Fruit fly (Drosophila melanogaster) whole organism, larva: ENCODE data around the gene Prosalpha6T.
"Not testable (repeated sequence)": the region's sequence is repeated elsewhere in the genome, so short reads cannot be mapped to it uniquely, and the experiment has no call there.

ENCODE experiments used
- noc ChIP-seq: fragments of 200-800 bp; sonication (Bioruptor generic); optimal IDR thresholded peaks from 3 replicates; lab custom pipeline; 2019; ENCODE audit warnings: missing biosample characterization, mild to moderate bottlenecking, missing genetic modification characterization, moderate library complexity

The Prosalpha6T gene

DNA sequence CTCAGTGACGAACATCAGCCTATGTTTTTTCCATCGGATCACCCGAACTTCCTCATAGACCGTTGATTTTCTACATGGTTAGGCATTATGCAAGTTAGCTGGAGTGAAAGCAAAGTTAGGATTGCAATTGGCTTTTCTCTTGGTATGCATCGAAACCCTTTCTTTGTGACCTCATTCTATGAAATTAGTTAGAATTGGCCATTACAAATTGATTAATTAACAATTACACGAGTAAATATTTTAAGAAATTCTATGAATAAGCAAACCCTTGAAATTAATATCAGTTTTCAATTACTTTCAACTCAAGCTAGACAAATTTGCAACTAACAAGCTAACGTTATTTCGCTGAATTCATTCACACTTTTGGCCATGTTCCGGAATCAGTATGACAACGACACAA lies at the start of gene Prosalpha6T:
Gene Prosalpha6T (plus strand): TSS at position 301 of the 400 bp plus-strand sequence.
- no peak for TF ChIP-seq noc (tag; lab: Kevin White, UChicago)

- TF ChIP-seq noc (tag; lab: Kevin White, UChicago) = no peak
Measured at dm6 chr2L:13182415-13182814, 49.4 kb upstream of the Prosalpha6T start, which contains the start of gene Mgat3. Gene Mgat3, minus strand, starts transcription at chr2L:13182596.

DNA sequence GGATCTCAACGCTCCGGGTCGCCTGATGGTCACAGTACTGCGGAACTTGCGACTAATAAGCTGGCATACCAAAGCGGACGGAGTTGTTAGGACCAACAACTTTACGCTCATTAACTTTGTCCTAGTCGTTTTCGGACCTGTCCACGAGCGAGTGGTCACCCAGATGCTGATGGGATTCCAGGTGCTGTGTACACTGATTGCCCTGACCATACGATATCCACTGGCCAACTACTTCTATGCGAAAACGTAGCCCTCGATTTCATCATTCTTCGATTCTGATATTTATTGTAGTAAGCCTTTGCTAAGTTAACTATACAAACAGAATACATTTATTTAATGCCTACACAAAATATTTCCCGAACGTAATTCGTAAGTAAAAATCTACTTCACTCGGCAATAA lies 48.7 kb upstream of the Prosalpha6T start, which contains the start of gene Rsph1:
Gene Rsph1 (plus strand): TSS at position 301 of the 400 bp plus-strand sequence.
- no peak for TF ChIP-seq noc (tag; lab: Kevin White, UChicago)

- peak; percentile 93 for TF ChIP-seq noc (tag; lab: Kevin White, UChicago)
Measured at dm6 chr2L:13190534-13190933, 41.3 kb upstream of the Prosalpha6T start.

- no peak for TF ChIP-seq noc (tag; lab: Kevin White, UChicago)
Measured at dm6 chr2L:13191052-13191678, 40.7 kb upstream of the Prosalpha6T start.

DNA sequence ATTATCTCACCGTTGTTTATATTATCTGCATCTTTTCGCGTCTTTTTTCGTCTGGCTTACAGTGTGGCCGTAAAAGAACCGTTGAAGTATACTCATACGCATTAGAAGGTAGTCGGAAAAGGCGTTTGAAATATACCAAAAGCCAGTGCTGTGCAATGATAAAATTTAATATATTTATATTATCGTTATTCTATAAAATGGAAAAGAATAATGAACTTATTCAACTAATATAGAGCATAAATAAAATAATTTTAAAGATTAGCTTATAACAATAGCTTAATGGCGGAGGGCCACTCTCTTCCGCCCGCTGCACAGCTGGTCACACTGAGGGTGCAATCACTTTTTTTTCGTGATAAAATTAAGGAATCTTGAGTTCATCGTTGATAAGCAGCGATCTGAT lies 39.9 kb upstream of the Prosalpha6T start, which contains the start of the genes CG16974 and Edem2:
Gene CG16974 (minus strand): TSS at position 86 of the 400 bp plus-strand sequence.
Gene Edem2 (plus strand): TSS at position 308 of the 400 bp plus-strand sequence.
- no peak for TF ChIP-seq noc (tag; lab: Kevin White, UChicago)

DNA sequence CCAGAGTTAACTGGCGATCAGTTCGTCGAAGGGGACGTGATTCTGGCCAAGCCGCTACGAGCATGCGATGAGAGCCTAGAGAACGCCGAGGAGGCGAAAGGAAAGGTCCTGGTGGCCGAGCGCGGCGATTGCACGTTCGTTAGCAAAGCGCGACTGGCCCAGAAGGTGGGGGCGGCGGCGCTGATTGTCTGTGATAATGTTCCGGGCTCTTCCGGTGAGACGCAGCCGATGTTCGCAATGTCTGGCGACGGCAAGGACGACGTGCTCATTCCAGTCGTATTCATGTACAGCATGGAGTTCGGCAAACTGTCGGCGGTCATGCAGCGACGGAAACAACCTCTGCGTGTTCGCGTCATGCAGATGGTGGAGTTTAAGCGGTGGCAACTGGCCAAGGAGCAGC lies 36.0 kb upstream of the Prosalpha6T start:
- TF ChIP-seq noc (tag; lab: Kevin White, UChicago) = no peak

DNA sequence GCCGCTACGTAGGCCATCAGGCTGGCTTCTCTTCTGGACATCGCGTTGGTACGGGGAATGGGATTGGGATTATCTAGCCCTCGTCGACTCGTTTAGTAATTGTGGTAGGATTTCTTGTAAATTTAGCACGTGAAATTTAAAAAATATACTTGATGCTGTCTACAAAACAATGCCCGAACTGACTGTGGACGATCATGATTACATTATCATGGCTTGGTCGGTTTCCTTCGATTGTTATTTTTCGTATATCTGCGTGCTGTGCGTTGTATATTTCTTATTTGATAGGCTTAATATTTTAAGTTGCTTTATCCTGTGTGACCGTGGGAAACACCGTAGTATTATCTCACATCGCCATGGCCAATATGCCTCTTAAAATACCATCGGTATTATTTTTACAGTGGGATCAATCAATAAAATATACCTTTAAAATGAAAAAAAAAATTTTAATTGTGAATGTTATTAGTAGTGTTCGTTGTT lies 28.8 kb upstream of the Prosalpha6T start, which contains the start of gene CG16972:
Gene CG16972 (minus strand): TSS at position 336 of the 477 bp plus-strand sequence.
- TF ChIP-seq noc (tag; lab: Kevin White, UChicago) = no peak

DNA sequence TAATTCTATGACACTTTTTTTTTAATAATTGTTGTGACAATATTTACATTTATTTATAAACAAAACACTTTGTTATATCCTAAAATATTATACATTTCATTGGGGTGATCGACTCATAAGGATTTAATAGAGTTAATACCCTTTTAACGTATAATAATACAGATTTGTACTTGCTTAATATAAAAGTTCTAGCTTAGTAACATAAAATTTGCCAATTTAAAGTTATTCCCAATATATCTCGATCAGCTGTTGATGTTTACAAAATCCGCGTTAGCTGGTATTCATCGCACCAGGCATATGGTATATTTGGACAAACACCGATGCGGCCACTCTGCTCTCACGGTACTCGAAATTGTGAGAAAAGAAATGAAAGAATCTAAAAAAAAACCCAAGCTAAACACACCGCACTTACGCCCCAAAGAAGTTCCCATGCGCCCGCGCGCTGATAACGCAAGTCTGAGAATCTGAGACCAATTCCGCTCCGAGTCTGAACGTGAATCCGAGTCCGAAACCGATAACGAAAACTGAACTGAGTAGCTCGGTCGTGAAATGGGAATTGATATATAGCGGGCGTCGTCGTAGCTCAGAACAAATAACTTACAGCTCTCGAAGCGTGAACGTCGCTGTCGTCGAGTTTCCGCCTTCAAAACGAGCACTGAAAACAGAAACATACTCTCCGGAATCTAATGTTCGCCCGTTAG lies 28.3 kb upstream of the Prosalpha6T start, which contains the start of gene Pect:
Gene Pect (plus strand): TSS at position 326 of the 701 bp plus-strand sequence.
- TF ChIP-seq noc (tag; lab: Kevin White, UChicago) = peak; percentile 51

dm6 chr2L:13204151-13204550 lies 27.7 kb upstream of the Prosalpha6T start:
- no peak for TF ChIP-seq noc (tag; lab: Kevin White, UChicago)

dm6 chr2L:13205256-13205655 lies 26.6 kb upstream of the Prosalpha6T start:
- no peak for TF ChIP-seq noc (tag; lab: Kevin White, UChicago)

DNA sequence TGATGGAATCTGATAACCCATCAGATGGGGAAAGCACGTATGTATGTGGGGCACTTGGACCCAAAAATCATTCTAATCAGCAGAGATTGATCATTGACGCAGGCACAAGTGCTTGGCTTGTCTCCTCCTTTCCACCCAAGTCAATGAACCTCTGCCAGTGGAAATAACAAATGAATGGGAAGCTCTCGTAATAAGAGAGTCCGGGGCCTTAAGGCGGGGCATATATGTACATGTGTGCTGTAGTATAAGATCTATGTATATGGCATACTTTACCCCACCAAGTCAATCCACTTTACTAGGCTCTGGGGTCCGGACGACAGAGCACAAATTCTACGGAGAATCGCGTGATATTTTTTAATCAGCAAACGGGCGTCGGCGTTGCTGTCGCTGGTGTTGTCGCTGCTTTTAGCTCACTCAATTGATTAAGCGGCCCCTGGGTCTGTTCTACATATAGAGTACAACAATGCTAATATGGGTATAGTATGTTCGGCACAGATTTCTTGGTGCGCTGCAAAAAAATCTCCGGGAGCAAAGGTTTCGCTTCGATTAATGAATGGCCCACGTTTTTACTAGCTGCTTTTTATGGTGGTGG lies 25.7 kb upstream of the Prosalpha6T start:
- peak; percentile 57 for TF ChIP-seq noc (tag; lab: Kevin White, UChicago)

DNA sequence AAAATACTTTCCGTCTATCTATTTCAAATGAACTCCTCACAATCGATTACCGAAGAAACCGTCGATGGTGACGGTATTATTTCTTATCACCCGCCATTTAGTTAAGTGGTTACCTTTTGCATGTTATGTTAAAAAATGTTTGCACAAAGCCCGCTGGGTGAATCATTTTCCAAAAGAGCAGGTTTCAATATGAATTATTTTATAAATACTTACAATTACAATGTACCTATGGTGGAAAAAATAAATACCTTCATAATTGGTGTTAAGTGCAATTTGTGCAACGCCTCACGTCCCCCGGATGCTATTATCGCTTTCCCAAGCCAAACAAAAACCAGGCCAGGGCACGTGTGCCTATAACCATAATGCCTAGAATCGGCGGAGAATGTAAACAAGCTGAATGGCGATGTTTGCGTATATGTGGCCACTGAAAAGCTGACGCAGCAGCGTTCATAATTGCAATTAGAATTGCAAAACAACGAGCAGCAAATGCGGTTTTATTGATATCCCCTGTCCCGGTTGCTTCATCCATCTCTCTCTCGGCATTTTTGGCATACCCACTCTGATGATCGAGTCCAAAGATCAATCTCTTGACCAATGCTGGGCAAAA lies 24.9 kb upstream of the Prosalpha6T start:
- no peak for TF ChIP-seq noc (tag; lab: Kevin White, UChicago)

DNA sequence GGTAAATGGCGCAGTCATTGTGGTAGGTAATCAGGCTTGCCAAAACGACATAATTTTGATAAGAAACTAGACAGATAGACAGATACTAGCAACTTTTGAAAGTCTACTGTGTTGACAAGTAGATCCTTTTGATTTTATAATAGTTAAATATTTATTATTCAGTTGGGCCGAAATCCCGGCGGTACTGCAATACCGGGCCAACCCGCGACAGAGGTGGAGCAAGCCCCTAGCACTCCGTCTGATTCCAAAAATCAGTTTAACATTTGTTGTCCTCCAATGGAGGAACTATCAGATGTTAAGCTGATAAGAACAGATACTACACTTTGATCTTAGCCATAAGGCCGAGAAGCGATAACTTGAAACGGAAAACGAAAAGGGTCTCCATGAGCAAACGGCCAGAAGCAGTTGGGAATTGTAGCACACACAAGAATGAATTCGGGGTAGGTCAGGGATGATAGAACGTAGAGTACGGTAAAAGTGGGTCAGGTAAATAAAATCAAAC lies 20.0 kb upstream of the Prosalpha6T start, which contains the start of gene CG15482:
Gene CG15482 (minus strand): TSS at position 51 of the 502 bp plus-strand sequence.
- not testable (repeated sequence) for TF ChIP-seq noc (tag; lab: Kevin White, UChicago)

DNA sequence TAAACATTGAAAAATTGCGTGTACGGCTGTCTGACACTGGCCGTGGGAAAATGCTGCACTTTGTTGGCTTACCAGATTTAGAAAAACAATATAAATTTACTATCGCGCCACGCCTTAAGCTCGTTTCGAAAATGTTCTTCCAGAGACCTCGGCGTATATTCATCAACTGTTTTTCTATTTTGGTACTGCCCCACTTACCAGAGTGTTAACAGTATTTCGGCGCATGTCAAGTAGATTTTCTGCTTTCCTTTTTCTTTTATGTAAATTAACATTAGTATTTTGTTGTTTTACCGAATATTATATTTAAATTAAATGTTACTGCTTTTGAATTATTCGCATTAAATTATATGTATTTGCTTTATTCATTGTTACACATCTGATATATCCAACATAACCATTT lies 16.8 kb upstream of the Prosalpha6T start, which contains the start of gene kek4:
Gene kek4 (minus strand): TSS at position 341 of the 400 bp plus-strand sequence.
- TF ChIP-seq noc (tag; lab: Kevin White, UChicago) = no peak
